Fruit fly (Drosophila melanogaster): ENCODE data around the gene twit.

twit gene

DNA sequence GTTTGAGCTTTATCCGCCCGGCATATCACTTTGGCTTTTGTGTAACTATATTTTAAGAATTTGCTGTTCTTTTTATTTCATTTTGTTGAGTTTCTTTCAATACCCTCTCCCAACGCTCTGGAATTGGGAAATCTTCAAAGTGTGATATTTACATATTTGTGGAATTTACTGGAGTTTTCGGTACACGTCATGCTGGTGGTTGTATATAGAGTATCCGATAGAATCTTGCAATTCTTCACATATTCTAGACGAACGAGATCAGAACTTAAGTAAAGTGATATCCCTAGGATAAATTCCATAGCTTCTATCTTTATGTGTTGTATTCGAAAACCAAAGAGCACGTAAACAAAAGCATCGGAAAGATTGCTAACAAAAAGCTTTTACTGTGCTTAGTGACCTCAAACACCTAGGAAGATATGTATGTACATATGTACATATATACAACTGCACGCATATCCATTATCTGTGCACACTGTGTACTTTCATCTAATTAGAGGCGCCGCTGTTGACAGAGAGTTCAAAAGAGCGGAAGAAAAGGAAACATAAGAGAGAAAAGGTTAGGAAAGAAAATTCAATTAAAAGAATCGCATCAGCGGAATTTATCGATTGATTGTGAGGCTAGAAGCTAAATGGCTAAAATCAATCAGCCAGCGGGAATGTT lies 44.4 kb downstream of the twit start:
- TF ChIP-seq HLH54F (GFP tag; optimal IDR thresholded peaks at IDR 0.05) (no peak), zf30C (GFP tag; optimal IDR thresholded peaks at IDR 0.05) (no peak), Antp (GFP tag; optimal IDR thresholded peaks at IDR 0.05) (no peak), pan (optimal IDR thresholded peaks at IDR 0.05) (no peak), pan (GFP tag; optimal IDR thresholded peaks at IDR 0.05 in 1 of 2, IDR thresholded peaks at IDR 0.05 in 1 of 2) (peak in 1 of 2 experiments; percentile 13), HmgZ (tag; optimal IDR thresholded peaks at IDR 0.05) (no peak), CG7372 (GFP tag; IDR thresholded peaks at IDR 0.05) (no peak), CG14710 (tag; optimal IDR thresholded peaks at IDR 0.05) (peak; percentile 40), unc-4 (GFP tag; IDR thresholded peaks at IDR 0.05; ENCODE audit: partially characterized antibody) (no peak), row (GFP tag; IDR thresholded peaks at IDR 0.05) (peak; percentile 21; the same call in 1 of the 3 replicates), abd-A (tag; optimal IDR thresholded peaks at IDR 0.05) (no peak), CG11085 (GFP tag; IDR thresholded peaks at IDR 0.05) (no peak), CG7963 (GFP tag; IDR thresholded peaks at IDR 0.05; ENCODE audit: partially characterized antibody) (no peak), CG31365 (tag; optimal IDR thresholded peaks at IDR 0.05) (peak; percentile 43), Six4 (GFP tag; optimal IDR thresholded peaks at IDR 0.05) (peak; percentile 21), Kr (GFP tag; optimal IDR thresholded peaks at IDR 0.05) (no peak), esg (GFP tag; conservative IDR thresholded peaks at IDR 0.05) (no peak), Rfx (GFP tag; IDR thresholded peaks at IDR 0.05) (no peak), wdn (GFP tag; IDR thresholded peaks at IDR 0.05) (no peak), YL-1 (GFP tag; optimal IDR thresholded peaks at IDR 0.05) (peak; percentile 22), Spps (tag; optimal IDR thresholded peaks at IDR 0.05) (peak; percentile 42), Atf6 (GFP tag; IDR thresholded peaks at IDR 0.05) (peak; percentile 42; the same call in 1 of the 2 replicates), stc (GFP tag; IDR thresholded peaks at IDR 0.05) (peak; percentile 74), cas (GFP tag; IDR thresholded peaks at IDR 0.05) (no peak), yki (optimal IDR thresholded peaks at IDR 0.05) (no peak), gem (tag; optimal IDR thresholded peaks at IDR 0.05) (peak; percentile 37), CG4360 (GFP tag; IDR thresholded peaks at IDR 0.05) (no peak), CG12236 (GFP tag; optimal IDR thresholded peaks at IDR 0.05) (peak; percentile 40), tup (GFP tag; optimal IDR thresholded peaks at IDR 0.05) (no peak), CG8478 (optimal IDR thresholded peaks at IDR 0.05) (no peak), CG32767 (GFP tag; IDR thresholded peaks at IDR 0.05) (peak; percentile 19; the same call in 1 of the 2 replicates), al (GFP tag; IDR thresholded peaks at IDR 0.05) (no peak), CG12071 (GFP tag; optimal IDR thresholded peaks at IDR 0.05) (peak; percentile 84), Lim3 (GFP tag; IDR thresholded peaks at IDR 0.05) (no peak), CG43689 (GFP tag; IDR thresholded peaks at IDR 0.05) (no peak), crc (GFP tag; optimal IDR thresholded peaks at IDR 0.05) (no peak), Atf-2 (GFP tag; optimal IDR thresholded peaks at IDR 0.05) (no peak), ranshi (GFP tag; IDR thresholded peaks at IDR 0.05) (peak; percentile 36; the same call in 1 of the 2 replicates), btn (GFP tag; optimal IDR thresholded peaks at IDR 0.05) (peak; percentile 9), CG7987 (GFP tag; optimal IDR thresholded peaks at IDR 0.05) (peak; percentile 87), Blimp-1 (GFP tag; optimal IDR thresholded peaks at IDR 0.05) (peak; percentile 63), CG17612 (GFP tag; IDR thresholded peaks at IDR 0.05) (no peak), tio (GFP tag; optimal IDR thresholded peaks at IDR 0.05) (peak; percentile 36), ssp (GFP tag; IDR thresholded peaks at IDR 0.05) (no peak), pho (GFP tag; optimal IDR thresholded peaks at IDR 0.05) (no peak), CG15269 (tag; optimal IDR thresholded peaks at IDR 0.05) (peak; percentile 32), Sry-β (GFP tag; optimal IDR thresholded peaks at IDR 0.05) (peak; percentile 37), bab2 (GFP tag; optimal IDR thresholded peaks at IDR 0.05) (peak; percentile 9), ac (GFP tag; optimal IDR thresholded peaks at IDR 0.05) (peak; percentile 32), CG10147 (GFP tag; optimal IDR thresholded peaks at IDR 0.05) (no peak), pfk (GFP tag; optimal IDR thresholded peaks at IDR 0.05) (peak; percentile 40)

Data from whole organism, embryonic.